Fruit fly (Drosophila melanogaster) whole organism, embryonic: ENCODE measurements around the gene CG15046.

Experiments used
- CG10209 ChIP-seq: fragments of 200-800 bp; sonication (Bioruptor generic); optimal IDR thresholded peaks from 3 replicates; lab custom pipeline; 2017; ENCODE audit warnings: missing biosample characterization, mild to moderate bottlenecking, missing genetic modification characterization, missing genetic modification reagents
- CG12942 ChIP-seq: fragments of 200-800 bp; sonication (Bioruptor generic); optimal IDR thresholded peaks from 3 replicates; lab custom pipeline; 2016; ENCODE audit warnings: missing biosample characterization, missing genetic modification characterization
- CG14965 ChIP-seq: fragments of 200-800 bp; sonication (Bioruptor generic); optimal IDR thresholded peaks from 2 replicates; lab custom pipeline; 2016; ENCODE audit warnings: missing biosample characterization, missing genetic modification characterization, borderline replicate concordance
- CG42726 ChIP-seq: fragments of 200-800 bp; sonication (Bioruptor generic); IDR thresholded peaks from 2 replicates; pipeline ENCODE4 v1.3.6; 2022; ENCODE audit warnings: missing biosample characterization, missing genetic modification characterization; ENCODE audit not compliant: partially characterized antibody
- CG8478 ChIP-seq: fragments of >200 bp; optimal IDR thresholded peaks from 2 replicates; lab custom pipeline; 2018
- MESR4 ChIP-seq: fragments of 200-800 bp; sonication (Bioruptor generic); optimal IDR thresholded peaks from 2 replicates; lab custom pipeline; 2018; ENCODE audit warnings: missing biosample characterization, mild to moderate bottlenecking, missing genetic modification characterization, moderate library complexity
- wdn ChIP-seq: fragments of 200-800 bp; sonication (Bioruptor generic); IDR thresholded peaks from 2 replicates; pipeline ENCODE4 v1.3.6; 2022; ENCODE audit warnings: missing biosample characterization, missing genetic modification characterization
- wor ChIP-seq: fragments of 200-800 bp; sonication (Bioruptor generic); IDR thresholded peaks from 2 replicates; pipeline ENCODE4 v1.3.6; 2022; ENCODE audit warnings: missing biosample characterization, missing genetic modification characterization

DNA sequence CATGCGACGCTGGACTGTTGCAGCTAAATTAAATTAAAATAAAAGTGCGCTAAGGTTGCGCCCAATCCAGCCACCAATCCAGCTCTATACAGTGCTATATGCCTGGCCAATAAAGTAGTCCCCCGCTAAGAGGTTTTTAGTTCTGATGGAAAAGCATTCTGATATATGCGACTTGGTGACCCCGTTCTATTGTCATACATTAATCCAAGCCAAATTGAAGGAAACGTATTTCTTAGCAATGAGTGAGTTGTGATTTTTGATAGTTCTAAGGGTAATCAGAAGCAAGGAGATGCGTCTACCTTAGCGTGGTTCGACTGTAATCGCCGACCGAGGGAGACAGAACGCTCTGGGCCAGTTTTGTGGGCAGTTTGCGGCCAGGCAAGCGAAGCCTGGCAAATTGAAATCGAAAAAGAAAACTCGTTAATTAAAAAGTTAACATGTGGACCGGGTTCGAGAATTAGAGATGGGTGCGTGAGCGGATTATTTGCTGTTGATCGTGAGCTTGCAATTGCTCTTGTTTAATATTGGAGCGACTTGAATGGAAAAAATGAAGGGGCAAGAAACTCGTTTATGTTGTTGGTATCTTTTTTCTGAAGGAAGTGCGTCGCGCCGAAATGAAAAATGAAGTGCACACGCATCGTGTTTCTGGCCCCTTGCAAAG lies 48.9 kb upstream of the CG15046 start:
- TF ChIP-seq CG42726 (GFP tag; lab: Robert Waterston, UW): no peak
- TF ChIP-seq MESR4: no peak
- TF ChIP-seq wdn: no peak
- TF ChIP-seq CG12942 (GFP tag; lab: Kevin White, UChicago): no peak
- TF ChIP-seq wor (GFP tag; lab: Robert Waterston, UW): no peak
- TF ChIP-seq CG10209 (GFP tag; lab: Kevin White, UChicago): no peak
- TF ChIP-seq CG8478: no peak
- no peak for TF ChIP-seq CG14965
